Worm (Caenorhabditis elegans) whole organism, early embryonic: ENCODE results near the gene vps-52.

Source experiments
- aly-1 ChIP-seq: sonication (generic microtip); optimal IDR thresholded peaks from 2 replicates; lab custom pipeline; 2016; ENCODE audit warnings: missing genetic modification characterization, missing compliant biosample characterization
- ama-1 ChIP-seq: fragments of 150-350 bp; optimal IDR thresholded peaks from 2 replicates; lab custom pipeline; 2014
- flt-1 ChIP-seq: fragments of 200-800 bp; sonication (Bioruptor generic); IDR thresholded peaks from 2 replicates; pipeline ENCODE4 v1.3.6; 2022; ENCODE audit warnings: missing genetic modification characterization, missing compliant biosample characterization
- hmbx-1 ChIP-seq: sonication (generic microtip); optimal IDR thresholded peaks from 2 replicates; lab custom pipeline; 2016; ENCODE audit warnings: mild to moderate bottlenecking, missing genetic modification characterization, missing compliant biosample characterization
- scrt-1 ChIP-seq: fragments of 200-800 bp; sonication (Bioruptor generic); IDR thresholded peaks from 2 replicates; pipeline ENCODE4 v1.3.6; 2022; ENCODE audit warnings: missing genetic modification characterization, missing compliant biosample characterization
- sea-1 ChIP-seq: fragments of 200-800 bp; sonication (Bioruptor generic); conservative IDR thresholded peaks from 2 replicates; pipeline ENCODE4 v1.3.6; 2022; ENCODE audit warnings: missing genetic modification characterization, missing compliant biosample characterization

DNA sequence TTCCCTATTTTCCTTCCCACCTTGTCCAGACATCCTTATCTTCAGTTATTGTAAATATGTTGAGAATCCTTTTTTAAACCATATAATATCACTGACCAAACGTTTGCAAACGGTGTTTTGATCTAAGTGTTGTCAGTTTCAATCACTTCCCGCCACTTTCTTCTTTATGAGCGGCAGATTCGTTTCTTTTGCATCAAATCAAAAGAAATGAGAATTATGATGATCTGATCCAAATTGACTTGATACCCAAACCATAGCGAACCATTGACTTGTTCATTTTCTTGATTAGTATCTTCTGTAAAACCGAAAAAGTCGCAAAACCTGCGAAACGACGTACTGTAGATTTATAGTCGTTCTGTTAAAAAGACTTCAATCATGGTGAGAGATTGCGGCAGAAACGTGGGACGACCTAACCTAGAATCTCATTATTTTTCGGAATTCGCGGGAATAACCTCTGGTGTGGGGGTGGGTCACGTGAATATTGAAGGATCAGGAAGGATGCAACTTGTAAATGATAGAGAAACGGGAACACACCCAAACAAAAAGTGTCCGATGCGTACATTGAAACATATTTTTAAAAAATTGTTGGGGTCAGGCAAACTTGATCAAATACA is 28.9 kb downstream of the vps-52 start:
- TF ChIP-seq ama-1 (lab: Kevin White, UChicago) (no peak), scrt-1 (GFP tag; lab: Robert Waterston, UW) (no peak), flt-1 (GFP tag; lab: Robert Waterston, UW) (no peak), hmbx-1 (tag; lab: Kevin White, UChicago) (no peak), aly-1 (tag; lab: Kevin White, UChicago) (no peak), sea-1 (no peak)
